Worm (Caenorhabditis elegans) whole organism, early embryonic: ENCODE measurements around the gene srbc-31.

Source experiments
- B0310.2 ChIP-seq: sonication (generic microtip); optimal IDR thresholded peaks from 2 replicates; lab custom pipeline; 2016; ENCODE audit warnings: mild to moderate bottlenecking, missing genetic modification characterization, missing compliant biosample characterization
- F13C5.2 ChIP-seq: sonication (generic microtip); optimal IDR thresholded peaks from 2 replicates; lab custom pipeline; 2017; ENCODE audit warnings: mild to moderate bottlenecking, missing genetic modification characterization, inconsistent platforms, missing compliant biosample characterization
- aly-1 ChIP-seq: sonication (generic microtip); optimal IDR thresholded peaks from 2 replicates; lab custom pipeline; 2016; ENCODE audit warnings: missing genetic modification characterization, missing compliant biosample characterization
- ama-1 ChIP-seq: fragments of 150-350 bp; optimal IDR thresholded peaks from 2 replicates; lab custom pipeline; 2014
- ceh-13 ChIP-seq: fragments of 200-800 bp; sonication (Bioruptor generic); optimal IDR thresholded peaks from 2 replicates; lab custom pipeline; 2018; ENCODE audit warnings: mild to moderate bottlenecking, missing genetic modification characterization, missing compliant biosample characterization
- ceh-36 ChIP-seq: sonication (generic microtip); optimal IDR thresholded peaks from 2 replicates; lab custom pipeline; 2016; ENCODE audit warnings: missing genetic modification characterization, inconsistent platforms, missing compliant biosample characterization
- ets-7 ChIP-seq: sonication (generic microtip); optimal IDR thresholded peaks from 2 replicates; lab custom pipeline; 2016; ENCODE audit warnings: missing genotype, missing genetic modification characterization, missing compliant biosample characterization
- flt-1 ChIP-seq: fragments of 200-800 bp; sonication (Bioruptor generic); IDR thresholded peaks from 2 replicates; pipeline ENCODE4 v1.3.6; 2022; ENCODE audit warnings: missing genetic modification characterization, missing compliant biosample characterization
- hmbx-1 ChIP-seq: sonication (generic microtip); optimal IDR thresholded peaks from 2 replicates; lab custom pipeline; 2016; ENCODE audit warnings: mild to moderate bottlenecking, missing genetic modification characterization, missing compliant biosample characterization
- hmg-4 ChIP-seq: fragments of 200-800 bp; sonication (Bioruptor generic); optimal IDR thresholded peaks from 2 replicates; lab custom pipeline; 2018; ENCODE audit warnings: mild to moderate bottlenecking, missing genetic modification characterization, missing compliant biosample characterization
- hnd-1 ChIP-seq: sonication (generic microtip); optimal IDR thresholded peaks from 2 replicates; lab custom pipeline; 2016; ENCODE audit warnings: missing genetic modification characterization, missing compliant biosample characterization
- pes-1 ChIP-seq: fragments of 200-800 bp; sonication (Bioruptor generic); IDR thresholded peaks from 2 replicates; pipeline ENCODE4 v1.3.6; 2022; ENCODE audit warnings: missing genetic modification reagents, missing genetic modification characterization, missing compliant biosample characterization
- scrt-1 ChIP-seq: fragments of 200-800 bp; sonication (Bioruptor generic); IDR thresholded peaks from 2 replicates; pipeline ENCODE4 v1.3.6; 2022; ENCODE audit warnings: missing genetic modification characterization, missing compliant biosample characterization
- sea-1 ChIP-seq: fragments of 200-800 bp; sonication (Bioruptor generic); conservative IDR thresholded peaks from 2 replicates; pipeline ENCODE4 v1.3.6; 2022; ENCODE audit warnings: missing genetic modification characterization, missing compliant biosample characterization
- tbx-11 ChIP-seq: fragments of 200-800 bp; sonication (Bioruptor generic); IDR thresholded peaks from 2 replicates; pipeline ENCODE4 v1.3.6; 2022; ENCODE audit warnings: missing genetic modification characterization, missing compliant biosample characterization
- tbx-37 ChIP-seq: fragments of 200-800 bp; sonication (Bioruptor generic); conservative IDR thresholded peaks from 2 replicates; pipeline ENCODE4 v1.3.6; 2022; ENCODE audit warnings: missing genetic modification reagents, missing genetic modification characterization, missing compliant biosample characterization
- tra-4 ChIP-seq: sonication (generic microtip); optimal IDR thresholded peaks from 2 replicates; lab custom pipeline; 2017; ENCODE audit warnings: missing genetic modification characterization, missing compliant biosample characterization

The srbc-31 gene

DNA sequence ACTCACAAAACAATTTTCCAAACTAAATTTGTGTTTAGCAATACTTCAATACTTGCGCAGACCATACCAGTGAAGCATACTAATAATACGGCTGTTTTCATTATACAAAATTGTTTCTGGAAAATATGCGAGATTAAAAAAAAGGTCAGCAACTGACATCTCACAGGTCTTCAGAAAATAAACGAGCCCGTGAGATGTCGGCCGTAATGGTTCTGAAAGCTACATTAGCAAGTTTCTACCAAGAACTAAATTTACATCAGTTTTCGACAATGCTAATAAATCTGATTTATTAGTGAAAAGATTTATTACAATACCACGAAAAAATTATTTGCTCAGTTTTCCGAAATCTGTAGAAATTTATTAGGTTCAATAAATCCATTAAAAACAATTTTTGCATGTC lies at the start of gene srbc-31:
srbc-31 (minus strand) TSS at position 101 of the 400 bp plus-strand sequence.
- TF ChIP-seq hnd-1 (no peak), ceh-36 (tag; lab: Kevin White, UChicago) (no peak), flt-1 (GFP tag; lab: Robert Waterston, UW) (no peak), pes-1 (no peak), tbx-37 (no peak), tbx-11 (GFP tag; lab: Robert Waterston, UW) (no peak), ets-7 (tag; lab: Kevin White, UChicago) (no peak), hmbx-1 (tag; lab: Kevin White, UChicago) (no peak), ceh-13 (GFP tag; lab: Kevin White, UChicago) (no peak), tra-4 (no peak), sea-1 (GFP tag; lab: Robert Waterston, UW) (no peak), F13C5.2 (tag; lab: Kevin White, UChicago) (no peak), scrt-1 (GFP tag; lab: Robert Waterston, UW) (no peak), aly-1 (no peak), ama-1 (lab: Kevin White, UChicago) (no peak), hmg-4 (GFP tag; lab: Kevin White, UChicago) (no peak), B0310.2 (tag; lab: Kevin White, UChicago) (no peak)

DNA sequence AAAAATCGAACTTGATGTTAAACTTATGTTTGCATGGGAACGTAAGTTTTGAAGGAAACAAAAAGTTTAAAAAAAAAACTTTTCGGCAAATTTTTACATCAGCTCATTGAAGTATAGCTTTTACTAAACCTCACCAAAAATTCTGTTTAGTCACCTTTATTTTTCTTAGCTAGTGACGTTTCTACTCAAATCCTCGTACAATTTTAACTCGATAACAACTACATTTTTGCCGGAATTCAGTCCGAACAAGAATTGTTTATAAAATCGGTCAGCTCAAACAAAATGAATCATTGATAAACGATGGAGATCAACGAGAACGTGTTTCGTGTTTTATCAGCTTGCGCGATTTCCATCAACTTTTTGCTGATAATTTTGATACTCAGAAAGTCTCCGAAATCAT lies 49.5 kb upstream of the srbc-31 start, which contains the start of gene str-260:
str-260 (plus strand) TSS at position 301 of the 400 bp plus-strand sequence.
- TF ChIP-seq scrt-1 (GFP tag; lab: Robert Waterston, UW) (no peak), tra-4 (no peak), sea-1 (GFP tag; lab: Robert Waterston, UW) (no peak), pes-1 (no peak), F13C5.2 (tag; lab: Kevin White, UChicago) (no peak), tbx-11 (GFP tag; lab: Robert Waterston, UW) (no peak), hmbx-1 (tag; lab: Kevin White, UChicago) (no peak), hmg-4 (GFP tag; lab: Kevin White, UChicago) (no peak), ceh-13 (GFP tag; lab: Kevin White, UChicago) (no peak), aly-1 (no peak), B0310.2 (tag; lab: Kevin White, UChicago) (no peak), hnd-1 (no peak), flt-1 (GFP tag; lab: Robert Waterston, UW) (no peak), ama-1 (lab: Kevin White, UChicago) (no peak)

DNA sequence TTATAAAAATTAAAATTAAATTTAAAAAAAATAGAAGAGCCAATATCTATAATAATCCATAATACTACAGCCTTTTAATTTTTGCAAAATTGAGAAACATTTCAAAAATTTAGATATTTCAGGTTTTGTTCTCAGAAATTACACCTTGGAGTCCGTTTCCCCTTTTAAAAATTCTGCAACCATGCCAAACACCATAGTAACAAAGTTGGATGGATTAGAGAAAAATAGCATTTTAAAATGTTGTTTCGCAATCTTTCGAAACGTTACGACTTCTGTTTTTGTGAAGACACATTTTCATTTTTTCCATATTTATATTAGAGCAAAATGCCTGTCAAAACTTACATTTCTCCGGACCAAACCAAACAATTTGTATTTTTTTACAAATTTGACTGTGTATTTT lies 47.6 kb upstream of the srbc-31 start, which contains the start of gene T24A6.7:
T24A6.7 (plus strand) TSS at position 301 of the 400 bp plus-strand sequence.
- TF ChIP-seq hmg-4 (GFP tag; lab: Kevin White, UChicago) (no peak), tbx-11 (GFP tag; lab: Robert Waterston, UW) (no peak), ceh-36 (tag; lab: Kevin White, UChicago) (no peak), aly-1 (no peak), ceh-13 (GFP tag; lab: Kevin White, UChicago) (no peak), ama-1 (lab: Kevin White, UChicago) (no peak), tra-4 (no peak), flt-1 (GFP tag; lab: Robert Waterston, UW) (no peak), tbx-37 (no peak), scrt-1 (GFP tag; lab: Robert Waterston, UW) (no peak)

DNA sequence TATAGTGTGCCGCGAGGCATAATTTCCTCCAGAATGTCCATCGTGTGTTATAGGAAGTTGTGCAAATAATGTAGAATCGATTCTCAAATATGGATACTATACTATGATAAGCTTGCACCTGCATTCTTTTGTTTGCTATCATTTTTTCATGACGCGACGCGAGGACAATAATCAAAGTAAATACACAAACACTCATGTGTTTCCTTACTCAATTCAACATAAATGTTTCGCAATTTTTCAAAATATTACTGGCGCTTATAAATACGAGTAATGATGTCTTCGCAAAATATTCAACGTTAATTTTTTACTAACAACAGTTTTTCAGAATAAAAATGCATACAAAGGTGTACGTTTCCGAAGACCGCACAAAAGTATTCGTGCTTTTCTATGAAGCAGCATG lies 45.9 kb upstream of the srbc-31 start, which contains the start of gene irg-1:
irg-1 (plus strand) TSS at position 326 of the 400 bp plus-strand sequence.
- TF ChIP-seq sea-1 (GFP tag; lab: Robert Waterston, UW) (no peak), scrt-1 (GFP tag; lab: Robert Waterston, UW) (no peak), B0310.2 (tag; lab: Kevin White, UChicago) (no peak), hmg-4 (GFP tag; lab: Kevin White, UChicago) (no peak), tra-4 (no peak), tbx-37 (no peak), hmbx-1 (tag; lab: Kevin White, UChicago) (no peak), ceh-36 (tag; lab: Kevin White, UChicago) (no peak), aly-1 (no peak), ceh-13 (GFP tag; lab: Kevin White, UChicago) (no peak), ets-7 (tag; lab: Kevin White, UChicago) (no peak), pes-1 (no peak), F13C5.2 (tag; lab: Kevin White, UChicago) (no peak), flt-1 (GFP tag; lab: Robert Waterston, UW) (no peak), tbx-11 (GFP tag; lab: Robert Waterston, UW) (no peak), hnd-1 (no peak), ama-1 (lab: Kevin White, UChicago) (no peak)

DNA sequence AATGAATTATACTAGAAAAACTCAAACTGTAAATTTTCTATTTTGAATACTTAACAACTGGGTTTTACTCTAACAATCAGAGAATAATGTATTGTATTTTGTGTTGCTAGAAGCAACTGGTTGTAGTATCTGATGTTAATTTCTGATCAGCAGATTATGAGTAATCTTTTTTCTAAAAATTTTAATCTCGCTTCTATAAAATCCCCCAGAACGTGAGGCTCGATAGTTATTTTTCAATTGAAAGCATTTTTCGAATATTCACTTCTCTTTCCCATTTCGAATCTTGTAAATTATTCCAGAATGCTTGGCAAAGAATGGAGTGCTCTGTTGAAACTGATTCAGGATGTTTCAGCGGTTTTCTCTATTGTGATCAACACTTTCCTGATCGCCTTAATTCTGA lies 40.5 kb upstream of the srbc-31 start, which contains the start of gene str-227:
str-227 (plus strand) TSS at position 301 of the 400 bp plus-strand sequence.
- TF ChIP-seq tbx-37 (no peak), ceh-13 (GFP tag; lab: Kevin White, UChicago) (no peak), F13C5.2 (tag; lab: Kevin White, UChicago) (no peak), flt-1 (GFP tag; lab: Robert Waterston, UW) (no peak)

DNA sequence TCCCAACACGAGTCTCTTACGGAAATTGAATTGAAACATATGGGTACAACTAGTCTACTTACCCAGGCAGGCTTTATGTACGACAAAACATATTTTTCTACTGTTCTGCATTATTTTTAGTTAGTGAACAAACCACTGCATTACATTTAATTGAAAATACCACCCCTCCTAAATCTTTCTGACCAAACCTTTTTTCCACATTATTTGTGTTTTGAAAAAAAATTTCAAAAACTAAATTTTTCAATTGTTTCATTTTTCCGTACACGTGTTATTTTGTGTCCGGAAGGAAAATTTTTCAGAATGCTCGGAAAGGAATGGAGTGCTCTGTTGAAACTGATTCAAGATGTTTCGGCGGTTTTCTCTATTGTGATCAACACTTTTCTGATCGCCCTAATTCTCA lies 35.0 kb upstream of the srbc-31 start, which contains the start of gene str-226:
str-226 (plus strand) TSS at position 301 of the 400 bp plus-strand sequence.
- TF ChIP-seq ama-1 (lab: Kevin White, UChicago) (no peak), hmg-4 (GFP tag; lab: Kevin White, UChicago) (no peak), tbx-11 (GFP tag; lab: Robert Waterston, UW) (no peak), tbx-37 (no peak), ceh-13 (GFP tag; lab: Kevin White, UChicago) (no peak), tra-4 (no peak), pes-1 (no peak), flt-1 (GFP tag; lab: Robert Waterston, UW) (no peak), F13C5.2 (tag; lab: Kevin White, UChicago) (no peak)

DNA sequence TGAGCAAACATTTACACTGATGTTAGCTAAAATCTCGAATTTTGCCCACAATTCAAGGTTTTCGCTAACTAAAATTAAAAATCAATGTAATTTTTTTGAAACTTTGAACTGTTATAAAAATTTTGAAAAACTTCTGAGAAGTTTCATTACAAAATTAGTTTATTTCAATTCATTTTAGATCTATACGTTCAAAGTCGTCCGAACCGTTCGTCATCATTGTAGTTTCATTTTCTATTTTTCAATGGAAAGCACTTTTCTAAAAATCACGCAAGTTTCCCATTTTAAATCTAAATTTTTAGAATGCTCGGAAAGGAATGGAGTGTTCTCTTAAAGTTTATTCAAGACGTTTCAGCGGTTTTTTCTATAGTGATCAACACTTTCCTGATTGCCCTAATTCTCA lies 32.5 kb upstream of the srbc-31 start, which contains the start of gene str-228:
str-228 (plus strand) TSS at position 301 of the 400 bp plus-strand sequence.
- no peak for TF ChIP-seq scrt-1 (GFP tag; lab: Robert Waterston, UW)
- no peak for TF ChIP-seq B0310.2 (tag; lab: Kevin White, UChicago)
- TF ChIP-seq pes-1 = no peak
- TF ChIP-seq hmg-4 (GFP tag; lab: Kevin White, UChicago) = no peak
- TF ChIP-seq ceh-36 (tag; lab: Kevin White, UChicago) = no peak
- TF ChIP-seq sea-1 (GFP tag; lab: Robert Waterston, UW) = no peak
- TF ChIP-seq aly-1 = no peak
- no peak for TF ChIP-seq tbx-11 (GFP tag; lab: Robert Waterston, UW)
- no peak for TF ChIP-seq ceh-13 (GFP tag; lab: Kevin White, UChicago)
